Worm (Caenorhabditis elegans) whole organism, young adult: ENCODE results near the gene grl-18.
A peak's percentile ranks its signal among the peaks of the same experiment; 100 is the strongest.

Source experiments
- B0035.1 ChIP-seq: sonication (generic microtip); optimal IDR thresholded peaks from 2 replicates; lab custom pipeline; 2016; ENCODE audit warnings: missing genetic modification characterization, mild to moderate bottlenecking, missing compliant biosample characterization, missing genotype, missing genetic modification reagents
- B0336.3 ChIP-seq: fragments of 200-800 bp; sonication (Bioruptor generic); IDR thresholded peaks from 2 replicates; pipeline ENCODE4 v1.3.6; 2022; ENCODE audit warnings: missing genetic modification characterization, missing compliant biosample characterization
- D2030.7 ChIP-seq: fragments of 200-800 bp; sonication (Bioruptor generic); IDR thresholded peaks from 2 replicates; pipeline ENCODE4 v1.3.6; 2022; ENCODE audit warnings: missing genetic modification reagents, missing genetic modification characterization, missing compliant biosample characterization
- F22D6.2 ChIP-seq: sonication (generic microtip); optimal IDR thresholded peaks from 2 replicates; lab custom pipeline; 2016; ENCODE audit warnings: mild to moderate bottlenecking, missing genetic modification characterization, missing compliant biosample characterization
- F23B12.7 ChIP-seq: sonication (generic microtip); optimal IDR thresholded peaks from 2 replicates; lab custom pipeline; 2017; ENCODE audit warnings: missing genetic modification characterization, mild to moderate bottlenecking, missing compliant biosample characterization, antibody characterized with exemption, moderate library complexity; ENCODE audit not compliant: insufficient read depth
- F33H1.4 ChIP-seq: fragments of 200-800 bp; sonication (Bioruptor generic); IDR thresholded peaks from 2 replicates; pipeline ENCODE4 v1.3.6; 2022; ENCODE audit warnings: missing genetic modification reagents, missing genetic modification characterization, missing compliant biosample characterization
- F39B2.1 ChIP-seq: fragments of 200-800 bp; sonication (Bioruptor generic); IDR thresholded peaks from 2 replicates; pipeline ENCODE4 v1.3.6; 2022; ENCODE audit warnings: missing genetic modification reagents, missing genetic modification characterization, missing compliant biosample characterization
- F49E8.2 ChIP-seq: sonication (generic microtip); optimal IDR thresholded peaks from 3 replicates; lab custom pipeline; 2017; ENCODE audit warnings: missing genetic modification characterization, mild to moderate bottlenecking, missing compliant biosample characterization, antibody characterized with exemption, moderate library complexity; ENCODE audit not compliant: insufficient read depth
- F55B11.4 ChIP-seq: sonication (generic microtip); optimal IDR thresholded peaks from 2 replicates; lab custom pipeline; 2016; ENCODE audit warnings: missing compliant biosample characterization, missing genetic modification characterization, borderline replicate concordance; ENCODE audit not compliant: insufficient read depth
- T07F8.4 ChIP-seq: sonication (generic microtip); optimal IDR thresholded peaks from 2 replicates; lab custom pipeline; 2016; ENCODE audit warnings: mild to moderate bottlenecking, missing genetic modification characterization, moderate library complexity, missing compliant biosample characterization
- Y53F4B.3 ChIP-seq: fragments of 200-800 bp; sonication (Bioruptor generic); IDR thresholded peaks from 2 replicates; pipeline ENCODE4 v1.3.6; 2022; ENCODE audit warnings: missing genetic modification reagents, missing genetic modification characterization, missing compliant biosample characterization
- athp-1 ChIP-seq: sonication (generic microtip); optimal IDR thresholded peaks from 2 replicates; lab custom pipeline; 2017; ENCODE audit warnings: mild to moderate bottlenecking, missing genetic modification characterization, missing compliant biosample characterization
- attf-3 ChIP-seq: fragments of 200-800 bp; sonication (Bioruptor generic); conservative IDR thresholded peaks from 2 replicates; pipeline ENCODE4 v1.3.6; 2022; ENCODE audit warnings: missing genetic modification reagents, missing genetic modification characterization, missing compliant biosample characterization
- attf-5 ChIP-seq: fragments of 200-800 bp; sonication (Bioruptor generic); optimal IDR thresholded peaks from 2 replicates; lab custom pipeline; 2018; ENCODE audit warnings: mild to moderate bottlenecking, missing genetic modification characterization, missing compliant biosample characterization
- ceh-40 ChIP-seq: fragments of 200-800 bp; sonication (Bioruptor generic); IDR thresholded peaks from 2 replicates; pipeline ENCODE4 v1.3.6; 2022; ENCODE audit warnings: missing genetic modification characterization, missing compliant biosample characterization
- ceh-58 ChIP-seq: fragments of 200-800 bp; sonication (Bioruptor generic); IDR thresholded peaks from 2 replicates; pipeline ENCODE4 v1.3.6; 2022; ENCODE audit warnings: missing genetic modification characterization, missing compliant biosample characterization
- ceh-91 ChIP-seq: fragments of 200-800 bp; sonication (Bioruptor generic); IDR thresholded peaks from 2 replicates; pipeline ENCODE4 v1.3.6; 2022; ENCODE audit warnings: missing genetic modification reagents, missing genetic modification characterization, missing compliant biosample characterization
- dox-1 ChIP-seq: fragments of 200-800 bp; sonication (Bioruptor generic); IDR thresholded peaks from 2 replicates; pipeline ENCODE4 v1.3.6; 2022; ENCODE audit warnings: missing genetic modification reagents, missing genetic modification characterization, missing compliant biosample characterization
- dpff-1 ChIP-seq: sonication (generic microtip); optimal IDR thresholded peaks from 2 replicates; lab custom pipeline; 2017; ENCODE audit warnings: mild to moderate bottlenecking, missing genetic modification characterization, missing compliant biosample characterization
- efl-1 ChIP-seq: fragments of 150-350 bp; optimal IDR thresholded peaks from 2 replicates; lab custom pipeline; 2014; ENCODE audit warnings: missing biosample characterization, missing genetic modification reagents, missing genetic modification characterization
- egl-44 ChIP-seq: fragments of 200-800 bp; sonication (Bioruptor generic); IDR thresholded peaks from 2 replicates; pipeline ENCODE4 v1.3.6; 2022; ENCODE audit warnings: missing genetic modification reagents, missing genetic modification characterization, missing compliant biosample characterization
- hmg-1.2 ChIP-seq: fragments of 200-800 bp; sonication (Bioruptor generic); IDR thresholded peaks from 2 replicates; pipeline ENCODE4 v1.3.6; 2022; ENCODE audit warnings: missing genetic modification reagents, missing genetic modification characterization, missing compliant biosample characterization
- hsf-1 ChIP-seq: fragments of 200-800 bp; sonication (Bioruptor generic); IDR thresholded peaks from 2 replicates; pipeline ENCODE4 v1.3.6; 2022; ENCODE audit warnings: missing genetic modification reagents, missing genetic modification characterization, missing compliant biosample characterization
- lin-54 ChIP-seq: fragments of 200-800 bp; sonication (Bioruptor generic); optimal IDR thresholded peaks from 2 replicates; lab custom pipeline; 2018; ENCODE audit warnings: mild to moderate bottlenecking, missing genetic modification characterization, missing compliant biosample characterization
- lsl-1 ChIP-seq: fragments of 200-800 bp; sonication (Bioruptor generic); optimal IDR thresholded peaks from 2 replicates; lab custom pipeline; 2018; ENCODE audit warnings: mild to moderate bottlenecking, missing genetic modification characterization, moderate library complexity, missing compliant biosample characterization
- madf-6 ChIP-seq: fragments of 200-800 bp; sonication (Bioruptor generic); IDR thresholded peaks from 2 replicates; pipeline ENCODE4 v1.3.6; 2022; ENCODE audit warnings: missing genetic modification reagents, missing genetic modification characterization, missing compliant biosample characterization
- madf-8 ChIP-seq: fragments of 200-800 bp; sonication (Bioruptor generic); conservative IDR thresholded peaks from 2 replicates; pipeline ENCODE4 v1.3.6; 2022; ENCODE audit warnings: missing genetic modification reagents, missing genetic modification characterization, missing compliant biosample characterization
- mcd-1 ChIP-seq: fragments of 200-800 bp; sonication (Bioruptor generic); IDR thresholded peaks from 2 replicates; pipeline ENCODE4 v1.3.6; 2022; ENCODE audit warnings: missing genetic modification reagents, missing genetic modification characterization, missing compliant biosample characterization
- nfya-2 ChIP-seq: fragments of 200-800 bp; sonication (Bioruptor generic); IDR thresholded peaks from 2 replicates; pipeline ENCODE4 v1.3.6; 2022; ENCODE audit warnings: missing genetic modification reagents, missing genetic modification characterization, missing compliant biosample characterization
- pbrm-1 ChIP-seq: fragments of 200-800 bp; sonication (Bioruptor generic); IDR thresholded peaks from 2 replicates; pipeline ENCODE4 v1.3.6; 2022; ENCODE audit warnings: missing genetic modification reagents, missing genetic modification characterization, missing compliant biosample characterization
- rcor-1 ChIP-seq: fragments of 200-800 bp; sonication (Bioruptor generic); IDR thresholded peaks from 2 replicates; pipeline ENCODE4 v1.3.6; 2022; ENCODE audit warnings: missing genetic modification reagents, missing genetic modification characterization, missing compliant biosample characterization
- snpc-1.1 ChIP-seq: sonication (generic microtip); optimal IDR thresholded peaks from 2 replicates; lab custom pipeline; 2017; ENCODE audit warnings: missing genetic modification characterization, mild to moderate bottlenecking, missing compliant biosample characterization, antibody characterized with exemption, moderate library complexity, missing genotype, missing genetic modification reagents; ENCODE audit not compliant: insufficient read depth
- snpc-1.3 ChIP-seq: sonication (generic microtip); optimal IDR thresholded peaks from 2 replicates; lab custom pipeline; 2017; ENCODE audit warnings: missing genetic modification characterization, mild to moderate bottlenecking, missing compliant biosample characterization, antibody characterized with exemption, moderate library complexity, missing genotype, missing genetic modification reagents; ENCODE audit not compliant: insufficient read depth
- snpc-4 ChIP-seq, 5 experiments: fragments of 150-350 bp in 1 of 5; sonication (generic microtip) in 4 of 5; optimal IDR thresholded peaks; 2 replicates each; lab custom pipeline; 2014 to 2018; ENCODE audit warnings: missing genetic modification characterization in 5 of 5, missing biosample characterization in 3 of 5, antibody characterized with exemption in 2 of 5, mild to moderate bottlenecking in 2 of 5, missing compliant biosample characterization in 2 of 5, missing genotype in 2 of 5, moderate library complexity in 2 of 5, missing genetic modification reagents in 1 of 5
- tbp1 ChIP-seq: fragments of 200-800 bp; sonication (Bioruptor generic); optimal IDR thresholded peaks from 2 replicates; lab custom pipeline; 2018; ENCODE audit warnings: mild to moderate bottlenecking, missing genetic modification characterization, missing compliant biosample characterization
- tlf-1 ChIP-seq: fragments of 200-800 bp; sonication (Bioruptor generic); optimal IDR thresholded peaks from 2 replicates; lab custom pipeline; 2018; ENCODE audit warnings: mild to moderate bottlenecking, missing genetic modification characterization, missing compliant biosample characterization
- unc-130 ChIP-seq: sonication (generic microtip); optimal IDR thresholded peaks from 2 replicates; lab custom pipeline; 2016; ENCODE audit warnings: missing genetic modification reagents, missing genetic modification characterization, missing compliant biosample characterization
- xnd-1 ChIP-seq: sonication (generic microtip); optimal IDR thresholded peaks from 2 replicates; lab custom pipeline; 2016; ENCODE audit warnings: missing genotype, missing genetic modification reagents, missing genetic modification characterization, missing compliant biosample characterization
- ztf-22 ChIP-seq: fragments of 200-800 bp; sonication (Bioruptor generic); optimal IDR thresholded peaks from 2 replicates; lab custom pipeline; 2018; ENCODE audit warnings: mild to moderate bottlenecking, missing genetic modification characterization, moderate library complexity, missing compliant biosample characterization
- ztf-26 ChIP-seq: sonication (generic microtip); optimal IDR thresholded peaks from 2 replicates; lab custom pipeline; 2017; ENCODE audit warnings: missing genetic modification characterization, missing compliant biosample characterization
- ztf-3 ChIP-seq: fragments of 200-800 bp; sonication (Bioruptor generic); optimal IDR thresholded peaks from 2 replicates; lab custom pipeline; 2018; ENCODE audit warnings: mild to moderate bottlenecking, missing genetic modification characterization, missing compliant biosample characterization

Gene grl-18

ce11 chrV:5488766-5489165 lies at the start of gene grl-18:
grl-18 (minus strand) TSS chrV:5488866.
- no peak for TF ChIP-seq tlf-1 (GFP tag; lab: Kevin White, UChicago)
- no peak for TF ChIP-seq mcd-1 (GFP tag; lab: Robert Waterston, UW)
- TF ChIP-seq ztf-22 (GFP tag; lab: Kevin White, UChicago): no peak
- TF ChIP-seq F22D6.2 (tag; lab: Kevin White, UChicago): no peak
- no peak for TF ChIP-seq B0336.3
- TF ChIP-seq ceh-58 (GFP tag; lab: Robert Waterston, UW): no peak
- TF ChIP-seq dpff-1 (tag; lab: Kevin White, UChicago): no peak
- no peak for TF ChIP-seq F55B11.4
- TF ChIP-seq snpc-1.3 (tag; lab: Kevin White, UChicago): no peak
- TF ChIP-seq ceh-40 (GFP tag; lab: Robert Waterston, UW): no peak
- no peak for TF ChIP-seq ztf-3 (GFP tag; lab: Kevin White, UChicago)
- no peak for TF ChIP-seq Y53F4B.3
- TF ChIP-seq snpc-1.1 (tag; lab: Kevin White, UChicago): no peak
- TF ChIP-seq T07F8.4 (tag; lab: Kevin White, UChicago): no peak
- no peak for TF ChIP-seq B0035.1
- TF ChIP-seq attf-3: no peak
- no peak for TF ChIP-seq egl-44 (GFP tag; lab: Robert Waterston, UW)
- no peak for TF ChIP-seq attf-5 (GFP tag; lab: Kevin White, UChicago)

ce11 chrV:5536240-5536811 lies 47.7 kb upstream of the grl-18 start, which contains the start of the genes cox-16 and syp-2:
cox-16 (minus strand) TSS chrV:5536243.
syp-2 (plus strand) TSS chrV:5536487.
- TF ChIP-seq athp-1 (tag; lab: Kevin White, UChicago) (no peak), F39B2.1 (GFP tag; lab: Robert Waterston, UW) (no peak), madf-8 (GFP tag; lab: Robert Waterston, UW) (peak; percentile 86), D2030.7 (GFP tag; lab: Robert Waterston, UW) (peak; percentile 78), unc-130 (GFP tag; lab: Kevin White, UChicago) (no peak), xnd-1 (tag; lab: Kevin White, UChicago) (peak; percentile 88), rcor-1 (GFP tag; lab: Robert Waterston, UW) (peak; percentile 31; the same call in 1 of the 2 replicates), madf-6 (GFP tag; lab: Robert Waterston, UW) (peak; percentile 95), lsl-1 (peak; percentile 98), F49E8.2 (tag; lab: Kevin White, UChicago) (peak; percentile 67), ztf-26 (tag; lab: Kevin White, UChicago) (no peak), hmg-1.2 (GFP tag; lab: Robert Waterston, UW) (peak; percentile 25; the same call in 1 of the 2 replicates), F23B12.7 (tag; lab: Kevin White, UChicago) (peak; percentile 48), F33H1.4 (GFP tag; lab: Robert Waterston, UW) (peak; percentile 89), dox-1 (GFP tag; lab: Robert Waterston, UW) (peak; percentile 48; the same call in 1 of the 2 replicates), hsf-1 (GFP tag; lab: Robert Waterston, UW) (no peak), lin-54 (GFP tag; lab: Kevin White, UChicago) (peak; percentile 58), pbrm-1 (GFP tag; lab: Robert Waterston, UW) (peak; percentile 32; the same call in 1 of the 2 replicates), tbp1 (GFP tag; lab: Kevin White, UChicago) (peak; percentile 16), F55B11.4 (no peak), attf-3 (peak; percentile 93), snpc-1.3 (tag; lab: Kevin White, UChicago) (peak; percentile 31), snpc-4 (GFP tag; optimal IDR thresholded peaks at IDR 0.05; lab: Kevin White, UChicago) (no peak), snpc-4 (tag; optimal IDR thresholded peaks at IDR 0.05; lab: Kevin White, UChicago) (peak in 1 of 4 experiments; percentile 32), ceh-91 (peak; percentile 82), nfya-2 (GFP tag; lab: Robert Waterston, UW) (no peak), efl-1 (GFP tag; lab: Kevin White, UChicago) (peak; percentile 19)
